Worm (Caenorhabditis elegans): Measurements from ENCODE around the gene unc-47.

The unc-47 gene

ce11 chrIII:10197416-10197815 lies 11.4 kb upstream of the unc-47 start, which contains the start of gene dod-6:
Gene dod-6 (plus strand): TSS chrIII:10197716.
- TF ChIP-seq unc-62 (GFP tag; optimal IDR thresholded peaks at IDR 0.05) = no peak

ce11 chrIII:10196796-10197195 lies 10.7 kb upstream of the unc-47 start:
- no peak for TF ChIP-seq unc-62 (GFP tag; optimal IDR thresholded peaks at IDR 0.05)

ce11 chrIII:10195911-10196310 lies 9.9 kb upstream of the unc-47 start:
- TF ChIP-seq unc-62 (GFP tag; optimal IDR thresholded peaks at IDR 0.05) = no peak

ce11 chrIII:10194569-10194968 lies 8.5 kb upstream of the unc-47 start:
- no peak for TF ChIP-seq unc-62 (GFP tag; optimal IDR thresholded peaks at IDR 0.05)

- TF ChIP-seq unc-62 (GFP tag; optimal IDR thresholded peaks at IDR 0.05) = no peak
These were observed 2.9 kb upstream of the unc-47 start, which contains the start of gene epac-1 for ce11 chrIII:10188912-10189311. Gene epac-1 (plus strand): TSS chrIII:10189212.

ce11 chrIII:10187840-10188239 lies 1.8 kb upstream of the unc-47 start:
- no peak for TF ChIP-seq unc-62 (GFP tag; optimal IDR thresholded peaks at IDR 0.05)

ce11 chrIII:10181868-10182267 lies 4.2 kb downstream of the unc-47 start:
- TF ChIP-seq unc-62 (GFP tag; optimal IDR thresholded peaks at IDR 0.05) = no peak

- no peak for TF ChIP-seq unc-62 (GFP tag; optimal IDR thresholded peaks at IDR 0.05)
These were observed 6.6 kb downstream of the unc-47 start for ce11 chrIII:10179444-10179843.

ce11 chrIII:10178552-10178951 lies 7.5 kb downstream of the unc-47 start:
- no peak for TF ChIP-seq unc-62 (GFP tag; optimal IDR thresholded peaks at IDR 0.05)

ce11 chrIII:10178023-10178422 lies 8.0 kb downstream of the unc-47 start:
- TF ChIP-seq unc-62 (GFP tag; optimal IDR thresholded peaks at IDR 0.05) = no peak

ce11 chrIII:10170265-10170664 lies 15.8 kb downstream of the unc-47 start:
- TF ChIP-seq unc-62 (GFP tag; optimal IDR thresholded peaks at IDR 0.05) = no peak

ce11 chrIII:10160385-10160784 lies 25.7 kb downstream of the unc-47 start, which contains the start of the genes K08E5.5 and mua-3:
Gene K08E5.5 (minus strand): TSS chrIII:10160485.
Gene mua-3 (plus strand): TSS chrIII:10160697.
- TF ChIP-seq unc-62 (GFP tag; optimal IDR thresholded peaks at IDR 0.05) = no peak

- TF ChIP-seq unc-62 (GFP tag; optimal IDR thresholded peaks at IDR 0.05) = no peak
These were observed 29.8 kb downstream of the unc-47 start for ce11 chrIII:10156269-10156668.

ce11 chrIII:10154993-10155392 lies 31.1 kb downstream of the unc-47 start:
- TF ChIP-seq unc-62 (GFP tag; optimal IDR thresholded peaks at IDR 0.05) = no peak

- TF ChIP-seq unc-62 (GFP tag; optimal IDR thresholded peaks at IDR 0.05) = no peak
These were observed 33.1 kb downstream of the unc-47 start for ce11 chrIII:10153003-10153402.

- no peak for TF ChIP-seq unc-62 (GFP tag; optimal IDR thresholded peaks at IDR 0.05)
These were observed 33.6 kb downstream of the unc-47 start, which contains the start of gene nac-3 for ce11 chrIII:10152495-10152894. Gene nac-3 (plus strand): TSS chrIII:10152795.

ce11 chrIII:10151719-10152118 lies 34.3 kb downstream of the unc-47 start:
- TF ChIP-seq unc-62 (GFP tag; optimal IDR thresholded peaks at IDR 0.05) = no peak

- TF ChIP-seq unc-62 (GFP tag; optimal IDR thresholded peaks at IDR 0.05) = no peak
These were observed 35.4 kb downstream of the unc-47 start for ce11 chrIII:10150710-10151109.
